Worm (Caenorhabditis elegans) whole organism, L4 larva: ENCODE data around the gene H12D21.5.

Experiments used
- F10B5.3 ChIP-seq: sonication (generic microtip); optimal IDR thresholded peaks from 2 replicates; lab custom pipeline; 2016; ENCODE audit warnings: mild to moderate bottlenecking, missing genetic modification characterization, missing compliant biosample characterization
- F49E8.2 ChIP-seq: sonication (generic microtip); optimal IDR thresholded peaks from 2 replicates; lab custom pipeline; 2016; ENCODE audit warnings: missing compliant biosample characterization, mild to moderate bottlenecking, missing genetic modification characterization, borderline replicate concordance
- R02D3.7 ChIP-seq: fragments of 150-350 bp; sonication (generic microtip); optimal IDR thresholded peaks from 3 replicates; lab custom pipeline; 2014; ENCODE audit warnings: missing biosample characterization, missing genetic modification characterization
- T26A8.4 ChIP-seq: fragments of 200-800 bp; sonication (Bioruptor generic); IDR thresholded peaks from 2 replicates; pipeline ENCODE4 v1.3.6; 2022; ENCODE audit warnings: missing genetic modification characterization, missing compliant biosample characterization
- Y105C5A.15 ChIP-seq: fragments of 200-800 bp; sonication (Bioruptor generic); IDR thresholded peaks from 2 replicates; pipeline ENCODE4 v1.3.6; 2022; ENCODE audit warnings: missing genetic modification characterization, missing compliant biosample characterization
- Y5F2A.4 ChIP-seq: fragments of 200-800 bp; sonication (Bioruptor generic); optimal IDR thresholded peaks from 2 replicates; lab custom pipeline; 2018; ENCODE audit warnings: mild to moderate bottlenecking, missing genetic modification characterization, missing compliant biosample characterization
- Y75B8A.6 ChIP-seq: fragments of 200-800 bp; sonication (Bioruptor generic); IDR thresholded peaks from 2 replicates; pipeline ENCODE4 v1.3.6; 2022; ENCODE audit warnings: missing genetic modification reagents, missing genetic modification characterization, missing compliant biosample characterization
- aha-1 ChIP-seq: fragments of 150-350 bp; peaks from one replicate; lab custom pipeline; 2014; ENCODE audit warnings: missing biosample characterization, missing genetic modification characterization
- aly-2 ChIP-seq: sonication (generic microtip); optimal IDR thresholded peaks from 2 replicates; lab custom pipeline; 2018; ENCODE audit warnings: missing biosample characterization, missing genetic modification characterization
- attf-4 ChIP-seq: sonication (generic microtip); optimal IDR thresholded peaks from 3 replicates; lab custom pipeline; 2017; ENCODE audit warnings: missing biosample characterization, missing genetic modification characterization
- ceh-20 ChIP-seq: fragments of 200-800 bp; sonication (Bioruptor generic); IDR thresholded peaks from 2 replicates; pipeline ENCODE4 v1.3.6; 2022; ENCODE audit warnings: missing genetic modification reagents, missing genetic modification characterization, missing compliant biosample characterization
- ceh-28 ChIP-seq: fragments of 150-350 bp; optimal IDR thresholded peaks from 2 replicates; lab custom pipeline; 2014; ENCODE audit warnings: missing biosample characterization, missing genetic modification reagents, missing genetic modification characterization
- ceh-44 ChIP-seq: fragments of 200-800 bp; sonication (Bioruptor generic); IDR thresholded peaks from 2 replicates; pipeline ENCODE4 v1.3.6; 2022; ENCODE audit warnings: missing genetic modification reagents, missing genetic modification characterization, missing compliant biosample characterization
- ces-1 ChIP-seq: fragments of 150-350 bp; sonication (generic microtip); optimal IDR thresholded peaks from 4 replicates; lab custom pipeline; 2014; ENCODE audit warnings: missing biosample characterization, missing genetic modification reagents, missing genetic modification characterization
- cey-2 ChIP-seq: sonication (generic microtip); optimal IDR thresholded peaks from 3 replicates; lab custom pipeline; 2017; ENCODE audit warnings: missing genetic modification characterization, mild to moderate bottlenecking, missing compliant biosample characterization, antibody characterized with exemption, borderline replicate concordance; ENCODE audit not compliant: insufficient read depth
- ctbp-1 ChIP-seq: fragments of 200-800 bp; sonication (Bioruptor generic); IDR thresholded peaks from 2 replicates; pipeline ENCODE4 v1.3.6; 2022; ENCODE audit warnings: missing genetic modification reagents, missing genetic modification characterization, missing compliant biosample characterization
- daf-19 ChIP-seq: fragments of 200-800 bp; sonication (Bioruptor generic); conservative IDR thresholded peaks from 2 replicates; pipeline ENCODE4 v1.3.6; 2022; ENCODE audit warnings: missing genetic modification characterization, missing compliant biosample characterization
- dmd-9 ChIP-seq: fragments of 200-800 bp; sonication (Bioruptor generic); IDR thresholded peaks from 2 replicates; pipeline ENCODE4 v1.3.6; 2022; ENCODE audit warnings: missing genetic modification reagents, missing genetic modification characterization, missing compliant biosample characterization
- dve-1 ChIP-seq: sonication (generic microtip); optimal IDR thresholded peaks from 2 replicates; lab custom pipeline; 2017; ENCODE audit warnings: antibody characterized with exemption, mild to moderate bottlenecking, missing genetic modification characterization, missing compliant biosample characterization; ENCODE audit not compliant: insufficient read depth
- fkh-10 ChIP-seq: fragments of 150-350 bp; optimal IDR thresholded peaks from 2 replicates; lab custom pipeline; 2014; ENCODE audit warnings: missing biosample characterization, missing genetic modification reagents, missing genetic modification characterization
- gei-8 ChIP-seq: fragments of 200-800 bp; sonication (Bioruptor generic); optimal IDR thresholded peaks from 2 replicates; lab custom pipeline; 2018; ENCODE audit warnings: mild to moderate bottlenecking, missing genetic modification characterization, missing compliant biosample characterization
- hlh-11 ChIP-seq: fragments of 200-800 bp; sonication (Bioruptor generic); optimal IDR thresholded peaks from 2 replicates; lab custom pipeline; 2018; ENCODE audit warnings: mild to moderate bottlenecking, missing genetic modification characterization, missing compliant biosample characterization
- hmg-1.1 ChIP-seq: fragments of 200-800 bp; sonication (Bioruptor generic); IDR thresholded peaks from 2 replicates; pipeline ENCODE4 v1.3.6; 2022; ENCODE audit warnings: missing genetic modification reagents, missing genetic modification characterization, missing compliant biosample characterization
- jun-1 ChIP-seq: fragments of 150-350 bp; optimal IDR thresholded peaks from 2 replicates; lab custom pipeline; 2014; ENCODE audit warnings: missing biosample characterization, missing genetic modification reagents, missing genetic modification characterization
- lim-7 ChIP-seq: fragments of 200-800 bp; sonication (Bioruptor generic); IDR thresholded peaks from 2 replicates; pipeline ENCODE4 v1.3.6; 2022; ENCODE audit warnings: missing genetic modification characterization, missing compliant biosample characterization
- lin-1 ChIP-seq: fragments of 200-800 bp; sonication (Bioruptor generic); IDR thresholded peaks from 2 replicates; pipeline ENCODE4 v1.3.6; 2022; ENCODE audit warnings: missing genetic modification reagents, missing genetic modification characterization, missing compliant biosample characterization
- lin-39 ChIP-seq: fragments of 150-350 bp; optimal IDR thresholded peaks from 2 replicates; lab custom pipeline; 2014; ENCODE audit warnings: missing biosample characterization, missing genetic modification reagents, missing genetic modification characterization
- madf-9 ChIP-seq: fragments of 200-800 bp; sonication (Bioruptor generic); conservative IDR thresholded peaks from 2 replicates; pipeline ENCODE4 v1.3.6; 2022; ENCODE audit warnings: missing genetic modification reagents, missing genetic modification characterization, missing compliant biosample characterization
- mdl-1 ChIP-seq, 2 experiments: fragments of 150-350 bp in 1 of 2; sonication (generic microtip) in 1 of 2; optimal IDR thresholded peaks; 2 replicates each; lab custom pipeline; 2014 to 2017; ENCODE audit warnings: missing biosample characterization in 2 of 2, missing genetic modification characterization in 2 of 2
- nhr-11 ChIP-seq: fragments of 150-350 bp; optimal IDR thresholded peaks from 2 replicates; lab custom pipeline; 2014; ENCODE audit warnings: missing biosample characterization, missing genetic modification characterization
- nhr-111 ChIP-seq: fragments of 200-800 bp; sonication (Bioruptor generic); optimal IDR thresholded peaks from 2 replicates; lab custom pipeline; 2018; ENCODE audit warnings: mild to moderate bottlenecking, missing genetic modification characterization, missing compliant biosample characterization
- nhr-25 ChIP-seq: sonication (generic microtip); optimal IDR thresholded peaks from 2 replicates; lab custom pipeline; 2017; ENCODE audit warnings: missing genetic modification characterization, mild to moderate bottlenecking, missing compliant biosample characterization, antibody characterized with exemption, moderate library complexity, borderline replicate concordance; ENCODE audit not compliant: insufficient read depth
- nhr-42 ChIP-seq: fragments of 200-800 bp; sonication (Bioruptor generic); IDR thresholded peaks from 2 replicates; pipeline ENCODE4 v1.3.6; 2022; ENCODE audit warnings: missing genetic modification characterization, missing compliant biosample characterization
- nhr-76 ChIP-seq: fragments of 150-350 bp; optimal IDR thresholded peaks from 2 replicates; lab custom pipeline; 2014; ENCODE audit warnings: missing biosample characterization, missing genetic modification characterization
- nhr-77 ChIP-seq: fragments of 150-350 bp; optimal IDR thresholded peaks from 2 replicates; lab custom pipeline; 2014; ENCODE audit warnings: missing biosample characterization, missing genetic modification characterization
- pha-4 ChIP-seq, 2 experiments: fragments of 150-350 bp in 1 of 2; fragments of 200-800 bp in 1 of 2; sonication (Bioruptor generic) in 1 of 2; IDR thresholded peaks in 1 of 2; optimal IDR thresholded peaks in 1 of 2; 2 replicates each; pipeline versions ENCODE4 v1.3.6 to Lab custom; 2014 to 2022; ENCODE audit warnings: missing genetic modification characterization in 2 of 2, missing genetic modification reagents in 2 of 2, missing biosample characterization in 1 of 2, missing compliant biosample characterization in 1 of 2
- rbr-2 ChIP-seq: sonication (generic microtip); optimal IDR thresholded peaks from 2 replicates; lab custom pipeline; 2016; ENCODE audit warnings: missing genotype, missing genetic modification characterization, missing compliant biosample characterization
- set-16 ChIP-seq: fragments of 200-800 bp; sonication (Bioruptor generic); IDR thresholded peaks from 2 replicates; pipeline ENCODE4 v1.3.6; 2022; ENCODE audit warnings: missing genetic modification reagents, missing genetic modification characterization, missing compliant biosample characterization
- skn-1 ChIP-seq: fragments of 150-350 bp; optimal IDR thresholded peaks from 2 replicates; lab custom pipeline; 2014; ENCODE audit warnings: missing biosample characterization, missing genetic modification characterization
- spr-1 ChIP-seq: sonication (generic microtip); optimal IDR thresholded peaks from 2 replicates; lab custom pipeline; 2016; ENCODE audit warnings: mild to moderate bottlenecking, missing genetic modification characterization, missing compliant biosample characterization
- tra-1 ChIP-seq: fragments of 200-800 bp; sonication (Bioruptor generic); IDR thresholded peaks from 2 replicates; pipeline ENCODE4 v1.3.6; 2022; ENCODE audit warnings: missing genetic modification reagents, missing genetic modification characterization, missing compliant biosample characterization
- unc-39 ChIP-seq: sonication (generic microtip); optimal IDR thresholded peaks from 2 replicates; lab custom pipeline; 2017; ENCODE audit warnings: missing biosample characterization, missing genetic modification characterization

Gene H12D21.5

DNA sequence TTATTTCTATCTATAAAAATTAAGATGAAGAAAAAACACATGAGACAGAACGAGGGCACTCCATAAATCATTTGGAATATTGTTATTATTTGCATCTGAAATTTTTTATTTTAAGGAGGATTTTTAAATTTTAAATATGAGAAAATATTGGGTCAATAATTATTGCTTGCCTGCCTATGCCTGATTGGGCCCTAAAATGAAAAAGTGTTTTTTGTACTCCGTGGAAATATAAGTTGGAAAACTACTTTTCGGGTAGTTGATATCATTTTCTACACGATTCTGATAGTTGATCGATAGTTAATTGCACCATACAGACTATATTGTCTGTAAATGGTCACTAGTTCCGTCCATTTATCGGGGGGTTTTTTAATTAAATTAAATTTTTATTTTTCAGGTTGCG, 34.4 kb downstream of the H12D21.5 start, which contains the start of gene srg-55:
Gene srg-55 (minus strand): TSS at position 101 of the 400 bp plus-strand sequence.
- TF ChIP-seq fkh-10 (GFP tag; lab: Kevin White, UChicago): no peak
- TF ChIP-seq unc-39 (tag; lab: Kevin White, UChicago): no peak
- no peak for TF ChIP-seq hlh-11 (tag; lab: Kevin White, UChicago)

- TF ChIP-seq mdl-1 (tag; optimal IDR thresholded peaks at IDR 0.05; lab: Kevin White, UChicago): peak in 1 of 2 experiments; percentile 33
- no peak for TF ChIP-seq nhr-77 (tag; lab: Kevin White, UChicago)
- TF ChIP-seq lin-1 (GFP tag; lab: Robert Waterston, UW): no peak
- TF ChIP-seq fkh-10 (GFP tag; lab: Kevin White, UChicago): peak; percentile 79
- TF ChIP-seq nhr-76: no peak
- TF ChIP-seq ctbp-1: 0 out of 2 replicates have a peak, but pooled peaks have one; percentile 17
- no peak for TF ChIP-seq R02D3.7 (tag; lab: Kevin White, UChicago)
- peak; percentile 76 for TF ChIP-seq aha-1 (tag; lab: Kevin White, UChicago)
- TF ChIP-seq attf-4 (tag; lab: Kevin White, UChicago): no peak
- TF ChIP-seq rbr-2 (tag; lab: Kevin White, UChicago): peak; percentile 37
- TF ChIP-seq nhr-11 (tag; lab: Kevin White, UChicago): peak; percentile 40
- TF ChIP-seq cey-2: no peak
- TF ChIP-seq ceh-20 (GFP tag; lab: Robert Waterston, UW): no peak
- TF ChIP-seq ceh-44 (GFP tag; lab: Robert Waterston, UW): no peak
Measured at ce11 chrV:14930168-14930567, 36.4 kb downstream of the H12D21.5 start.

- TF ChIP-seq hmg-1.1 (GFP tag; lab: Robert Waterston, UW) (peak; percentile 47; the same call in 1 of the 2 replicates), set-16 (GFP tag; lab: Robert Waterston, UW) (peak; percentile 73), aha-1 (tag; lab: Kevin White, UChicago) (peak; percentile 95), tra-1 (no peak), Y75B8A.6 (GFP tag; lab: Robert Waterston, UW) (0 out of 2 replicates have a peak, but pooled peaks have one; percentile 24)
Measured at ce11 chrV:14933450-14934218, 39.8 kb downstream of the H12D21.5 start.

DNA sequence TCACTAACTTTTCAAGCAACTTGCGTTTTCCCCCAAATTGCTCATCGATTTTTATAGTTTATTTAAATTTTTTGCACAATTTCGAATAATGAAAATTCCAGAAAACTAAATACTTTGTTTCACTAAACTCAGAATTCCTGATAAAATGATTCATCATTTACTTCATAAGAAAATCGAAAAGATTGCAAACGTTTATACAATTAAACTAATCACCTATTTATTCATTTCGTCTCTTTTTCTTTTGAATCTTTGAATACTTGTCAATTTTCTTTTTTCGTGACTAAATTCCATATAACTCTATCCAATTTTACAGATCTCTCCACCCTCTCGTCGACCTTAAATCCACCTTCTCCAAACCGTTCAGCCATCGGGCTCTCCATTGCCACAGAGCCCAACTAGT, 42.8 kb downstream of the H12D21.5 start, which contains the start of gene C30G7.2:
Gene C30G7.2 (plus strand): TSS at position 301 of the 400 bp plus-strand sequence.
- TF ChIP-seq F49E8.2 (tag; lab: Kevin White, UChicago): no peak
- no peak for TF ChIP-seq dmd-9
- no peak for TF ChIP-seq pha-4 (GFP tag; IDR thresholded peaks at IDR 0.05; lab: Robert Waterston, UW)
- TF ChIP-seq pha-4 (tag; optimal IDR thresholded peaks at IDR 0.05; lab: Kevin White, UChicago): no peak
- TF ChIP-seq skn-1 (tag; lab: Kevin White, UChicago): no peak
- TF ChIP-seq nhr-42 (GFP tag; lab: Robert Waterston, UW): no peak
- TF ChIP-seq lin-1 (GFP tag; lab: Robert Waterston, UW): no peak
- no peak for TF ChIP-seq ceh-28
- no peak for TF ChIP-seq daf-19
- TF ChIP-seq jun-1 (tag; lab: Kevin White, UChicago): no peak
- TF ChIP-seq nhr-25 (tag; lab: Kevin White, UChicago): no peak
- no peak for TF ChIP-seq dve-1 (tag; lab: Kevin White, UChicago)
- no peak for TF ChIP-seq spr-1 (tag; lab: Kevin White, UChicago)
- TF ChIP-seq, all 104 proteins: peak for 0

DNA sequence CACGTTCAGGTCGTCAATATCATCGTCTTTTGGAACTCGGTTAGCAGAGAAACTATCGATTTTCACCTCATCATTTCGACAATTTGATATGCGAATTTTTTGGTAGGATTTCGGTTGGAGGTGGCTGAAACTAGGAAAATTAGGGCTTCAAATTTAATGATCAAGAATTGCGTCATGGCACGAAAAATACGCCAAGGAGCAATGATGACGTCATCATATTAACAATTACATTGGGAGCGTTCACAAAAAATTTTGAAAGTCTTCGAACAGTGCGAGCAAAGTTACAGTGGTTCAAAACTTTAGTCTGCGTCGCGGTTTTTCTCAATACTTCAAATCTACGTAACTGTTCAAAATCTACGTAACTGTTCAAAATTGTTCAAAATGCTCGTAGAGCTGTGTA, 49.1 kb downstream of the H12D21.5 start:
- TF ChIP-seq aly-2 (tag; lab: Kevin White, UChicago) (no peak), lin-39 (tag; lab: Kevin White, UChicago) (no peak), F10B5.3 (tag; lab: Kevin White, UChicago) (no peak), nhr-111 (no peak), hmg-1.1 (GFP tag; lab: Robert Waterston, UW) (no peak), gei-8 (no peak), ces-1 (no peak), madf-9 (GFP tag; lab: Robert Waterston, UW) (no peak), cey-2 (no peak), T26A8.4 (GFP tag; lab: Robert Waterston, UW) (no peak), ceh-44 (GFP tag; lab: Robert Waterston, UW) (no peak), lim-7 (no peak), Y105C5A.15 (GFP tag; lab: Robert Waterston, UW) (no peak), Y5F2A.4 (GFP tag; lab: Kevin White, UChicago) (no peak)
